Worm (Caenorhabditis elegans): ENCODE results near the gene igcm-4.

The igcm-4 gene

DNA sequence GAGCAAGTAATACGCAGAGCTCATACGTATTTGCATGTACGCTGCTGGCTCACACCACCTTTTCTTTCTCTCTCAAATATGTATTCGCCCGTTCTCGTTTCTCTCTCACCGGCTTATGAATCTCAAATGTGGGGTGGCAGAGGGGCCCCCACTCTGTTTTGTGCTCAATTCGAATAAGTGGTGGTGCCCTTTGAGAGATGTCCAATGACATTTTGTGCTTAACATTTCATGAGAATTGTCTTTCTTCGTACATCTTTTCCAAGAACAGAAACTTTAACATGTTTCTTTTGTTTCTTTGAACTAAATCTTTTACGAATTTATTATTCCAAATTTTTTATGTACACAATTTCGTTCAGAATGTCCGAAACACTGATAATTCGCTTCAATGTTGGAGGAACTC lies 37.9 kb upstream of the igcm-4 start, which contains the start of gene F49H12.3:
F49H12.3 (plus strand) TSS at position 357 of the 400 bp plus-strand sequence.
- TF ChIP-seq lsy-2 (tag; optimal IDR thresholded peaks at IDR 0.05) (no peak), nhr-47 (tag; optimal IDR thresholded peaks at IDR 0.05) (peak; percentile 28), pag-3 (tag; optimal IDR thresholded peaks at IDR 0.05; ENCODE audit: borderline replicate concordance, insufficient read depth) (no peak), fkh-8 (tag; optimal IDR thresholded peaks at IDR 0.05) (peak; percentile 67), unc-86 (tag; optimal IDR thresholded peaks at IDR 0.05) (peak; percentile 49), sptf-1 (tag; optimal IDR thresholded peaks at IDR 0.05) (no peak), nhr-71 (tag; optimal IDR thresholded peaks at IDR 0.05) (peak; percentile 45), lin-14 (GFP tag; optimal IDR thresholded peaks at IDR 0.05) (peak; percentile 43), dsc-1 (tag; optimal IDR thresholded peaks at IDR 0.05) (peak; percentile 39)

DNA sequence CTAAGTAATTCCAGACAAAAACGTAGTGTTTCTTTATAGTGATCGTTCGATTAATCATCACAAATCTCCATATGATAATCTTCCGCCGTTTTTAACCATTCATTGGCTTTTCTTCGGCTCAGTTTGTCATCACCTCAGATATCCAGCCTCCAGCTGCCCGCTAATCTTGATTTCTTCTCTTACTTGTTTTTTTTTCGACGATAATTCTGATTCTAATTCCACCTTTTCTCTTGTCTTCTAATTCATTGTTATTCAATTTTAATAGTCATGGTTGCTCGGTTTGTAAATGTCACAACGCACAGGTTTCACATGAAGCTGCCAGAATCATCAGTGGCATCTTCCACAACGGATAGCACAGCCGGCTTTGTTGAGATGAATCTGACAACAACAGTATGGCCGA lies 33.4 kb upstream of the igcm-4 start, which contains the start of gene F49H12.4:
F49H12.4 (plus strand) TSS at position 301 of the 400 bp plus-strand sequence.
- TF ChIP-seq irx-1 (tag; optimal IDR thresholded peaks at IDR 0.05): no peak
- TF ChIP-seq dsc-1 (tag; optimal IDR thresholded peaks at IDR 0.05): peak; percentile 17

DNA sequence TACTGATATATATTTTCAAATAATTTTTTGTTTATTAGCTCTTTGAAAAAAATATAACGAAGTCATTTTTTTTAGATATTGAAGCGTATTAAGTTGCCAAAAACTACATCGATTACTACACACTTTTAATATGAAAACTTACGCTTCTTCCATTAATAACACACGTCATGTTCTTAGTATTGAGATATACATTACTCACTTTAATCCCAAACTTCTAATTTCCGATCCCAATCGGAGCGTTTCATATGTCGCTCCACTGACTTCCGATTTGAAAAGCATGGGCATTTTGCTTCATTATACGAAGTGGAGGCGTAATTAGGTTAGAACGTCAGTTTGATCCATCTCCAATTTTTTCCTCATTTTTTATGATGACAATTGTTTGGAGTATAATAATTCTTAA lies 32.7 kb upstream of the igcm-4 start:
- TF ChIP-seq elt-2 (tag; optimal IDR thresholded peaks at IDR 0.05) (no peak), xbp-1 (tag; optimal IDR thresholded peaks at IDR 0.05) (no peak), sox-4 (tag; optimal IDR thresholded peaks at IDR 0.05) (no peak), nhr-77 (tag; optimal IDR thresholded peaks at IDR 0.05) (no peak), unc-30 (tag; optimal IDR thresholded peaks at IDR 0.05) (no peak), hpl-2 (GFP tag; optimal IDR thresholded peaks at IDR 0.05) (no peak), skn-1 (tag; optimal IDR thresholded peaks at IDR 0.05) (no peak), rnt-1 (tag; optimal IDR thresholded peaks at IDR 0.05) (no peak), jun-1 (tag; optimal IDR thresholded peaks at IDR 0.05) (no peak), grh-1 (GFP tag; IDR thresholded peaks at IDR 0.05) (no peak), hlh-4 (tag; optimal IDR thresholded peaks at IDR 0.05) (no peak), ets-5 (GFP tag; IDR thresholded peaks at IDR 0.05) (no peak), lir-3 (tag; optimal IDR thresholded peaks at IDR 0.05; ENCODE audit: poor library complexity) (no peak), mab-9 (GFP tag; IDR thresholded peaks at IDR 0.05) (no peak), nhr-11 (tag; optimal IDR thresholded peaks at IDR 0.05) (peak; percentile 19), sup-37 (GFP tag; optimal IDR thresholded peaks at IDR 0.05) (no peak), swsn-7 (tag; optimal IDR thresholded peaks at IDR 0.05) (no peak), ces-1 (GFP tag; optimal IDR thresholded peaks at IDR 0.05) (no peak), pax-3 (tag; optimal IDR thresholded peaks at IDR 0.05) (peak; percentile 8), lin-14 (GFP tag; optimal IDR thresholded peaks at IDR 0.05) (no peak), nhr-12 (tag; optimal IDR thresholded peaks at IDR 0.05) (no peak), fkh-10 (GFP tag; optimal IDR thresholded peaks at IDR 0.05) (no peak), efl-1 (optimal IDR thresholded peaks at IDR 0.05) (no peak), efl-1 (GFP tag; optimal IDR thresholded peaks at IDR 0.05 in 1 of 2) (no peak), sptf-1 (tag; optimal IDR thresholded peaks at IDR 0.05) (no peak), zip-4 (GFP tag; optimal IDR thresholded peaks at IDR 0.05) (no peak), snu-23 (GFP tag; optimal IDR thresholded peaks at IDR 0.05) (no peak), nhr-71 (tag; optimal IDR thresholded peaks at IDR 0.05) (peak; percentile 39), C04F5.9 (tag; optimal IDR thresholded peaks at IDR 0.05) (no peak), unc-86 (tag; optimal IDR thresholded peaks at IDR 0.05) (no peak), pag-3 (tag; optimal IDR thresholded peaks at IDR 0.05; ENCODE audit: borderline replicate concordance, insufficient read depth) (no peak), efl-3 (GFP tag; optimal IDR thresholded peaks at IDR 0.05) (no peak), aha-1 (tag; optimal IDR thresholded peaks at IDR 0.05) (no peak), C16A3.4 (tag; optimal IDR thresholded peaks at IDR 0.05) (no peak), nhr-84 (tag; optimal IDR thresholded peaks at IDR 0.05) (no peak), hlh-17 (GFP tag; optimal IDR thresholded peaks at IDR 0.05; ENCODE audit: borderline replicate concordance) (no peak), lin-35 (GFP tag; optimal IDR thresholded peaks at IDR 0.05) (no peak), dsc-1 (tag; optimal IDR thresholded peaks at IDR 0.05) (peak; percentile 84), tbx-2 (tag; optimal IDR thresholded peaks at IDR 0.05) (no peak), fkh-4 (tag; optimal IDR thresholded peaks at IDR 0.05; ENCODE audit: borderline replicate concordance) (no peak), nhr-85 (tag) (no peak), zag-1 (tag; optimal IDR thresholded peaks at IDR 0.05) (no peak), blmp-1 (tag; optimal IDR thresholded peaks at IDR 0.05) (no peak), mef-2 (tag; optimal IDR thresholded peaks at IDR 0.05) (no peak), mdl-1 (tag; optimal IDR thresholded peaks at IDR 0.05) (no peak)
